Worm (Caenorhabditis elegans) whole organism, mixed stage, embryonic: Measurements from ENCODE around the gene tmd-2.

Source experiments
- bed-3 ChIP-seq: fragments of 200-800 bp; sonication (Bioruptor generic); optimal IDR thresholded peaks from 3 replicates; lab custom pipeline; 2018; ENCODE audit warnings: mild to moderate bottlenecking, missing genetic modification characterization, moderate library complexity, missing compliant biosample characterization
- ceh-43 ChIP-seq: fragments of 200-800 bp; sonication (Bioruptor generic); optimal IDR thresholded peaks from 2 replicates; lab custom pipeline; 2018; ENCODE audit warnings: mild to moderate bottlenecking, missing genetic modification characterization, moderate library complexity, missing compliant biosample characterization
- elt-3 ChIP-seq: fragments of 150-350 bp; optimal IDR thresholded peaks from 2 replicates; lab custom pipeline; 2014; ENCODE audit warnings: missing biosample characterization, missing genetic modification characterization
- lin-13 ChIP-seq: fragments of 150-350 bp; optimal IDR thresholded peaks from 2 replicates; lab custom pipeline; 2014; ENCODE audit warnings: missing biosample characterization, missing genetic modification characterization
- lsy-2 ChIP-seq: fragments of 150-350 bp; optimal IDR thresholded peaks from 2 replicates; lab custom pipeline; 2014; ENCODE audit warnings: missing biosample characterization, missing genetic modification characterization
- mep-1 ChIP-seq: fragments of 150-350 bp; optimal IDR thresholded peaks from 2 replicates; lab custom pipeline; 2017; ENCODE audit warnings: missing biosample characterization, missing genetic modification reagents, missing genetic modification characterization, inconsistent platforms
- mls-2 ChIP-seq: sonication (generic microtip); optimal IDR thresholded peaks from 2 replicates; lab custom pipeline; 2016; ENCODE audit warnings: mild to moderate bottlenecking, missing genetic modification characterization, moderate library complexity, missing compliant biosample characterization
- nhr-12 ChIP-seq: fragments of 150-350 bp; optimal IDR thresholded peaks from 2 replicates; lab custom pipeline; 2014; ENCODE audit warnings: missing biosample characterization, missing genetic modification characterization
- nhr-237 ChIP-seq: fragments of 150-350 bp; optimal IDR thresholded peaks from 2 replicates; lab custom pipeline; 2014; ENCODE audit warnings: missing biosample characterization, missing genetic modification characterization
- nhr-28 ChIP-seq: fragments of 150-350 bp; optimal IDR thresholded peaks from 2 replicates; lab custom pipeline; 2014; ENCODE audit warnings: missing biosample characterization, missing genetic modification characterization
- pha-4 ChIP-seq: fragments of 150-350 bp; optimal IDR thresholded peaks from 2 replicates; lab custom pipeline; 2018; ENCODE audit warnings: missing biosample characterization, missing genetic modification reagents, missing genetic modification characterization
- snpc-4 ChIP-seq: fragments of 150-350 bp; optimal IDR thresholded peaks from 2 replicates; lab custom pipeline; 2014; ENCODE audit warnings: missing biosample characterization, missing genetic modification characterization
- unc-62 ChIP-seq: fragments of 150-350 bp; optimal IDR thresholded peaks from 2 replicates; lab custom pipeline; 2014; ENCODE audit warnings: missing biosample characterization, missing genetic modification reagents, missing genetic modification characterization
- ztf-11 ChIP-seq: fragments of 150-350 bp; optimal IDR thresholded peaks from 2 replicates; lab custom pipeline; 2014; ENCODE audit warnings: missing biosample characterization, missing genetic modification characterization

- no peak for TF ChIP-seq mep-1 (tag; lab: Kevin White, UChicago)
- TF ChIP-seq ceh-43, result no peak
- no peak for TF ChIP-seq snpc-4
- no peak for TF ChIP-seq mls-2
- TF ChIP-seq unc-62 (GFP tag; lab: Kevin White, UChicago), result no peak
- TF ChIP-seq nhr-28 (tag; lab: Kevin White, UChicago), result no peak
- TF ChIP-seq nhr-12 (tag; lab: Kevin White, UChicago), result no peak
- TF ChIP-seq nhr-237 (tag; lab: Kevin White, UChicago), result no peak
- TF ChIP-seq elt-3, result no peak
- TF ChIP-seq ztf-11 (tag; lab: Kevin White, UChicago), result no peak
- no peak for TF ChIP-seq bed-3 (GFP tag; lab: Kevin White, UChicago)
- no peak for TF ChIP-seq lsy-2
- no peak for TF ChIP-seq pha-4 (tag; lab: Kevin White, UChicago)
- TF ChIP-seq lin-13 (tag; lab: Kevin White, UChicago), result no peak
Measured at ce11 chrV:8304461-8305195, 29.8 kb upstream of the tmd-2 start, which contains the start of gene W02D7.11.
